Worm (Caenorhabditis elegans): ENCODE measurements around the gene srt-65.

ce11 chrV:5131380-5131779, 41.4 kb downstream of the srt-65 start:
- TF ChIP-seq pha-4 (tag; optimal IDR thresholded peaks at IDR 0.05) (no peak), sptf-1 (tag; optimal IDR thresholded peaks at IDR 0.05) (no peak), hlh-1 (tag; optimal IDR thresholded peaks at IDR 0.05) (no peak), mep-1 (tag; optimal IDR thresholded peaks at IDR 0.05) (no peak), nhr-237 (tag; optimal IDR thresholded peaks at IDR 0.05) (no peak), nhr-12 (tag; optimal IDR thresholded peaks at IDR 0.05) (no peak), lsy-2 (tag; optimal IDR thresholded peaks at IDR 0.05) (no peak)
